Worm (Caenorhabditis elegans): ENCODE measurements around the gene eif-3.K.

eif-3.K gene

ce11 chrV:12995269-12995668 is 41.5 kb downstream of the eif-3.K start, which contains the start of gene far-5:
TSS of gene far-5 (plus strand) at chrV:12995569.
- TF ChIP-seq sox-2 (GFP tag; IDR thresholded peaks at IDR 0.05) (no peak), npax-4 (tag; optimal IDR thresholded peaks at IDR 0.05) (no peak), che-1 (tag; optimal IDR thresholded peaks at IDR 0.05) (no peak), ttx-3 (tag; optimal IDR thresholded peaks at IDR 0.05) (no peak)

- TF ChIP-seq K09A11.1 (tag; optimal IDR thresholded peaks at IDR 0.05; ENCODE audit: insufficient read depth), result no peak
- TF ChIP-seq pha-4 (tag; optimal IDR thresholded peaks at IDR 0.05), result no peak
- TF ChIP-seq pqm-1 (tag; optimal IDR thresholded peaks at IDR 0.05), result no peak
- TF ChIP-seq hlh-30 (tag; optimal IDR thresholded peaks at IDR 0.05; ENCODE audit: insufficient read depth), result no peak
- no peak for TF ChIP-seq pat-9 (tag; optimal IDR thresholded peaks at IDR 0.05)
- no peak for TF ChIP-seq nhr-232 (tag; optimal IDR thresholded peaks at IDR 0.05)
- TF ChIP-seq ceh-30 (tag; optimal IDR thresholded peaks at IDR 0.05), result no peak
- no peak for TF ChIP-seq pros-1 (tag; optimal IDR thresholded peaks at IDR 0.05)
- TF ChIP-seq F13H6.1 (tag; optimal IDR thresholded peaks at IDR 0.05), result no peak
- no peak for TF ChIP-seq T23F11.4 (GFP tag; optimal IDR thresholded peaks at IDR 0.05)
- TF ChIP-seq ceh-14 (tag; optimal IDR thresholded peaks at IDR 0.05), result no peak
Measured at ce11 chrV:12997422-12997821, 43.6 kb downstream of the eif-3.K start, which contains the start of gene far-3. TSS of gene far-3 (minus strand) at chrV:12997522.

- TF ChIP-seq fkh-10 (GFP tag; optimal IDR thresholded peaks at IDR 0.05), result no peak
- no peak for TF ChIP-seq nfya-1 (tag; optimal IDR thresholded peaks at IDR 0.05)
- TF ChIP-seq lin-11 (tag; optimal IDR thresholded peaks at IDR 0.05), result no peak
- TF ChIP-seq lim-6 (tag; optimal IDR thresholded peaks at IDR 0.05), result no peak
- TF ChIP-seq pros-1 (tag; optimal IDR thresholded peaks at IDR 0.05), result no peak
- no peak for TF ChIP-seq ceh-6 (GFP tag; optimal IDR thresholded peaks at IDR 0.05)
- no peak for TF ChIP-seq unc-3 (GFP tag; conservative IDR thresholded peaks at IDR 0.05)
- no peak for TF ChIP-seq unc-3 (tag; optimal IDR thresholded peaks at IDR 0.05)
- no peak for TF ChIP-seq C38D4.7 (GFP tag; optimal IDR thresholded peaks at IDR 0.05)
- TF ChIP-seq sox-2 (GFP tag; IDR thresholded peaks at IDR 0.05), result no peak
- TF ChIP-seq hlh-13 (GFP tag; optimal IDR thresholded peaks at IDR 0.05), result no peak
- TF ChIP-seq unc-42 (tag; optimal IDR thresholded peaks at IDR 0.05), result no peak
- no peak for TF ChIP-seq pqm-1 (tag; optimal IDR thresholded peaks at IDR 0.05)
- TF ChIP-seq syd-9 (tag; optimal IDR thresholded peaks at IDR 0.05), result no peak
- TF ChIP-seq F13H6.1 (tag; optimal IDR thresholded peaks at IDR 0.05), result no peak
- no peak for TF ChIP-seq K09A11.1 (tag; optimal IDR thresholded peaks at IDR 0.05; ENCODE audit: insufficient read depth)
Measured at ce11 chrV:12999559-12999958, 45.8 kb downstream of the eif-3.K start, which contains the start of gene far-4. TSS of gene far-4 (minus strand) at chrV:12999659.

- TF ChIP-seq sox-2 (GFP tag; IDR thresholded peaks at IDR 0.05) (no peak), pat-9 (tag; optimal IDR thresholded peaks at IDR 0.05) (no peak), ceh-24 (tag; optimal IDR thresholded peaks at IDR 0.05) (no peak)
Measured at ce11 chrV:13000068-13000467, 46.3 kb downstream of the eif-3.K start.

- TF ChIP-seq hlh-8 (tag; optimal IDR thresholded peaks at IDR 0.05) (no peak), ceh-34 (tag; optimal IDR thresholded peaks at IDR 0.05) (no peak), eyg-1 (tag; optimal IDR thresholded peaks at IDR 0.05) (no peak), hlh-6 (tag; optimal IDR thresholded peaks at IDR 0.05) (no peak), pha-4 (tag; optimal IDR thresholded peaks at IDR 0.05) (no peak), che-1 (tag; optimal IDR thresholded peaks at IDR 0.05) (no peak)
Measured at ce11 chrV:13002070-13002469, 48.3 kb downstream of the eif-3.K start, which contains the start of gene inft-2. TSS of gene inft-2 (plus strand) at chrV:13002317.

- TF ChIP-seq gmeb-2 (tag; optimal IDR thresholded peaks at IDR 0.05) (peak; percentile 80), pros-1 (tag; optimal IDR thresholded peaks at IDR 0.05) (peak; percentile 52), pat-9 (tag; optimal IDR thresholded peaks at IDR 0.05) (peak; percentile 89), zip-5 (tag; optimal IDR thresholded peaks at IDR 0.05) (peak; percentile 45), hlh-6 (tag; optimal IDR thresholded peaks at IDR 0.05) (peak; percentile 82), pag-3 (tag; optimal IDR thresholded peaks at IDR 0.05; ENCODE audit: borderline replicate concordance) (peak; percentile 66), pha-4 (tag; optimal IDR thresholded peaks at IDR 0.05) (no peak), sox-4 (tag; optimal IDR thresholded peaks at IDR 0.05) (peak; percentile 89), ztf-16 (tag; optimal IDR thresholded peaks at IDR 0.05) (peak; percentile 90), tbx-7 (tag; optimal IDR thresholded peaks at IDR 0.05) (peak; percentile 1), ref-2 (tag; optimal IDR thresholded peaks at IDR 0.05) (peak; percentile 65), ceh-2 (tag; optimal IDR thresholded peaks at IDR 0.05) (peak; percentile 73), ceh-24 (tag; optimal IDR thresholded peaks at IDR 0.05) (peak; percentile 55), ceh-18 (tag; optimal IDR thresholded peaks at IDR 0.05) (peak; percentile 82), ttx-3 (tag; optimal IDR thresholded peaks at IDR 0.05) (peak; percentile 74), che-1 (tag; optimal IDR thresholded peaks at IDR 0.05) (peak; percentile 87), rnt-1 (tag; optimal IDR thresholded peaks at IDR 0.05) (peak; percentile 76), K02D7.2 (tag; optimal IDR thresholded peaks at IDR 0.05) (peak; percentile 86)
Measured at ce11 chrV:13003378-13003777, 49.6 kb downstream of the eif-3.K start.
